Worm (Caenorhabditis elegans): ENCODE data around the gene F12E12.6.

ce11 chrII:3709255-3709654 is 27.5 kb downstream of the F12E12.6 start, which contains the start of gene srx-110:
- TF ChIP-seq W03F9.2 (tag; optimal IDR thresholded peaks at IDR 0.05) (no peak), him-1 (tag; optimal IDR thresholded peaks at IDR 0.05) (no peak), dao-5 (tag; optimal IDR thresholded peaks at IDR 0.05) (no peak)

Measured in whole organism, L4/young adult.